Fruit fly (Drosophila melanogaster) whole organism, embryonic: ENCODE data around the gene Rab3-GAP.

ENCODE experiments used
- Atf3 ChIP-seq: fragments of 200-800 bp; sonication (Bioruptor generic); optimal IDR thresholded peaks from 3 replicates; lab custom pipeline; 2016; ENCODE audit warnings: missing biosample characterization, missing genetic modification characterization
- BEAF-32 ChIP-seq: fragments of 200-800 bp; sonication (Bioruptor generic); optimal IDR thresholded peaks from 3 replicates; lab custom pipeline; 2017; ENCODE audit warnings: missing biosample characterization, missing genetic modification characterization, mild to moderate bottlenecking, moderate library complexity, missing genetic modification reagents
- Blimp-1 ChIP-seq: fragments of 200-800 bp; sonication (Bioruptor generic); optimal IDR thresholded peaks from 3 replicates; lab custom pipeline; 2018; ENCODE audit warnings: missing biosample characterization, missing genetic modification characterization, mild to moderate bottlenecking, moderate library complexity, missing genetic modification reagents
- CG11560 ChIP-seq: fragments of 200-800 bp; sonication (Bioruptor generic); IDR thresholded peaks from 3 replicates; pipeline ENCODE4 v1.3.6; 2022; ENCODE audit warnings: missing biosample characterization, missing genetic modification characterization
- CG13894 ChIP-seq: fragments of 200-800 bp; sonication (Bioruptor generic); optimal IDR thresholded peaks from 3 replicates; lab custom pipeline; 2018; ENCODE audit warnings: missing biosample characterization, mild to moderate bottlenecking, missing genetic modification characterization, moderate library complexity
- CG14441 ChIP-seq: fragments of 200-800 bp; sonication (Bioruptor generic); IDR thresholded peaks from 2 replicates; pipeline ENCODE4 v1.3.6; 2022; ENCODE audit warnings: missing biosample characterization, missing genetic modification characterization
- CG15479 ChIP-seq: fragments of 200-800 bp; sonication (Bioruptor generic); optimal IDR thresholded peaks from 3 replicates; lab custom pipeline; 2019; ENCODE audit warnings: missing biosample characterization, mild to moderate bottlenecking, missing genetic modification characterization, moderate library complexity
- CG15696 ChIP-seq: fragments of 200-800 bp; sonication (Bioruptor generic); optimal IDR thresholded peaks from 2 replicates; lab custom pipeline; 2019; ENCODE audit warnings: missing biosample characterization, mild to moderate bottlenecking, missing genetic modification characterization, moderate library complexity
- CG17361 ChIP-seq: fragments of 200-800 bp; sonication (Bioruptor generic); IDR thresholded peaks from 3 replicates; pipeline ENCODE4 v1.3.6; 2022; ENCODE audit warnings: missing biosample characterization, missing genetic modification characterization
- CG1832 ChIP-seq: fragments of 200-800 bp; sonication (Bioruptor generic); optimal IDR thresholded peaks from 2 replicates; lab custom pipeline; 2017; ENCODE audit warnings: missing biosample characterization, mild to moderate bottlenecking, missing genetic modification characterization, inconsistent platforms
- CG2120 ChIP-seq: fragments of 200-800 bp; sonication (Bioruptor generic); optimal IDR thresholded peaks from 3 replicates; lab custom pipeline; 2016; ENCODE audit warnings: missing biosample characterization, missing genetic modification characterization
- CG2712 ChIP-seq: fragments of 200-800 bp; optimal IDR thresholded peaks from 3 replicates; lab custom pipeline; 2019; ENCODE audit warnings: missing biosample characterization, mild to moderate bottlenecking, missing genetic modification characterization, moderate library complexity
- CG30403 ChIP-seq: fragments of 200-800 bp; sonication (Bioruptor generic); optimal IDR thresholded peaks from 3 replicates; lab custom pipeline; 2016; ENCODE audit warnings: missing biosample characterization, missing genetic modification characterization
- CG30431 ChIP-seq: fragments of 200-800 bp; sonication (Bioruptor generic); optimal IDR thresholded peaks from 2 replicates; lab custom pipeline; 2017; ENCODE audit warnings: missing biosample characterization, missing genetic modification characterization
- CG34224 ChIP-seq: fragments of 200-800 bp; sonication (Bioruptor generic); IDR thresholded peaks from 3 replicates; pipeline ENCODE4 v1.3.6; 2022; ENCODE audit warnings: missing biosample characterization, missing genetic modification characterization; ENCODE audit not compliant: partially characterized antibody
- CG34422 ChIP-seq: fragments of 200-800 bp; sonication (Bioruptor generic); IDR thresholded peaks from 3 replicates; pipeline ENCODE4 v1.3.6; 2022; ENCODE audit warnings: missing biosample characterization, missing genetic modification characterization
- CG42726 ChIP-seq: fragments of 200-800 bp; sonication (Bioruptor generic); IDR thresholded peaks from 2 replicates; pipeline ENCODE4 v1.3.6; 2022; ENCODE audit warnings: missing biosample characterization, missing genetic modification characterization; ENCODE audit not compliant: partially characterized antibody
- CG4424 ChIP-seq: fragments of 200-800 bp; sonication (Bioruptor generic); optimal IDR thresholded peaks from 3 replicates; lab custom pipeline; 2016; ENCODE audit warnings: missing biosample characterization, missing genetic modification characterization
- CG4854 ChIP-seq: fragments of 200-800 bp; sonication (Bioruptor generic); optimal IDR thresholded peaks from 2 replicates; lab custom pipeline; 2016; ENCODE audit warnings: missing biosample characterization, missing genetic modification characterization, inconsistent platforms
- CG6689 ChIP-seq: fragments of 200-800 bp; sonication (Bioruptor generic); IDR thresholded peaks from 2 replicates; pipeline ENCODE4 v1.3.6; 2022; ENCODE audit warnings: missing biosample characterization, missing genetic modification characterization
- CG6854 ChIP-seq: fragments of 200-800 bp; sonication (Bioruptor generic); optimal IDR thresholded peaks from 3 replicates; lab custom pipeline; 2017; ENCODE audit warnings: missing biosample characterization, mild to moderate bottlenecking, missing genetic modification characterization
- CG7372 ChIP-seq: fragments of 200-800 bp; sonication (Bioruptor generic); IDR thresholded peaks from 2 replicates; pipeline ENCODE4 v1.3.6; 2022; ENCODE audit warnings: missing biosample characterization, missing genetic modification characterization
- CoRest ChIP-seq: fragments of 200-800 bp; sonication (Bioruptor generic); optimal IDR thresholded peaks from 3 replicates; lab custom pipeline; 2018; ENCODE audit warnings: missing biosample characterization, mild to moderate bottlenecking, missing genetic modification characterization, moderate library complexity
- Dek ChIP-seq: fragments of 200-800 bp; sonication (Bioruptor generic); optimal IDR thresholded peaks from 3 replicates; lab custom pipeline; 2019; ENCODE audit warnings: missing biosample characterization, mild to moderate bottlenecking, missing genetic modification characterization, moderate library complexity
- Drgx ChIP-seq: fragments of 200-800 bp; sonication (Bioruptor generic); IDR thresholded peaks from 2 replicates; pipeline ENCODE4 v1.3.6; 2022; ENCODE audit warnings: missing biosample characterization, missing genetic modification characterization
- E2f1 ChIP-seq: fragments of 200-800 bp; sonication (Bioruptor generic); IDR thresholded peaks from 2 replicates; pipeline ENCODE4 v1.3.6; 2022; ENCODE audit warnings: missing biosample characterization, missing genetic modification characterization
- H2.0 ChIP-seq: fragments of 200-800 bp; sonication (Bioruptor generic); IDR thresholded peaks from 2 replicates; pipeline ENCODE4 v1.3.6; 2022; ENCODE audit warnings: missing biosample characterization, missing genetic modification characterization
- HmgD ChIP-seq: fragments of 200-800 bp; sonication (Bioruptor generic); optimal IDR thresholded peaks from 3 replicates; lab custom pipeline; 2016; ENCODE audit warnings: missing biosample characterization, missing genetic modification characterization
- MBD-R2 ChIP-seq: fragments of 200-800 bp; sonication (Bioruptor generic); IDR thresholded peaks from 2 replicates; pipeline ENCODE4 v1.3.6; 2022; ENCODE audit warnings: missing biosample characterization, missing genetic modification characterization
- NC2α ChIP-seq: fragments of 200-800 bp; sonication (Bioruptor generic); optimal IDR thresholded peaks from 2 replicates; lab custom pipeline; 2016; ENCODE audit warnings: missing biosample characterization, missing genetic modification characterization
- Six4 ChIP-seq: fragments of 200-800 bp; sonication (Bioruptor generic); optimal IDR thresholded peaks from 2 replicates; lab custom pipeline; 2016; ENCODE audit warnings: missing biosample characterization, missing genetic modification characterization
- Xbp1 ChIP-seq: fragments of 200-800 bp; sonication (Bioruptor generic); optimal IDR thresholded peaks from 3 replicates; lab custom pipeline; 2016; ENCODE audit warnings: missing biosample characterization, mild to moderate bottlenecking, missing genetic modification characterization
- chinmo ChIP-seq: fragments of 200-800 bp; sonication (Bioruptor generic); IDR thresholded peaks from 4 replicates; pipeline ENCODE4 v1.3.6; 2022; ENCODE audit warnings: missing biosample characterization, missing genetic modification characterization; ENCODE audit not compliant: partially characterized antibody
- crp ChIP-seq, 2 experiments: fragments of 200-800 bp; sonication (Bioruptor generic); optimal IDR thresholded peaks; 2 replicates in 1 of 2; 3 replicates in 1 of 2; lab custom pipeline; 2017; ENCODE audit warnings: missing biosample characterization in 2 of 2, missing genetic modification characterization in 2 of 2, mild to moderate bottlenecking in 1 of 2, moderate library complexity in 1 of 2
- dati ChIP-seq: fragments of 200-800 bp; sonication (Bioruptor generic); IDR thresholded peaks from 2 replicates; pipeline ENCODE4 v1.3.6; 2022; ENCODE audit warnings: missing biosample characterization, missing genetic modification characterization
- dpn ChIP-seq, 2 experiments: fragments of 200-800 bp; sonication (Bioruptor generic); optimal IDR thresholded peaks; 3 replicates each; lab custom pipeline; 2016; ENCODE audit warnings: missing biosample characterization in 2 of 2, missing genetic modification characterization in 2 of 2
- exex ChIP-seq: fragments of 200-800 bp; sonication (Bioruptor generic); optimal IDR thresholded peaks from 4 replicates; lab custom pipeline; 2018; ENCODE audit warnings: missing biosample characterization, mild to moderate bottlenecking, missing genetic modification characterization, moderate library complexity
- hbn ChIP-seq: fragments of 200-800 bp; sonication (Bioruptor generic); IDR thresholded peaks from 2 replicates; pipeline ENCODE4 v1.3.6; 2022; ENCODE audit warnings: missing biosample characterization, missing genetic modification characterization; ENCODE audit not compliant: partially characterized antibody
- inv ChIP-seq: fragments of 200-800 bp; sonication (Bioruptor generic); IDR thresholded peaks from 2 replicates; pipeline ENCODE4 v1.3.6; 2022; ENCODE audit warnings: missing biosample characterization, missing genetic modification characterization; ENCODE audit not compliant: partially characterized antibody
- lab ChIP-seq: fragments of 200-800 bp; sonication (Bioruptor generic); optimal IDR thresholded peaks from 3 replicates; lab custom pipeline; 2017; ENCODE audit warnings: missing biosample characterization, missing genetic modification characterization, mild to moderate bottlenecking, moderate library complexity, missing genetic modification reagents
- prd ChIP-seq, 3 experiments: fragments of >200 bp in 2 of 3; fragments of 200-800 bp in 1 of 3; sonication (Bioruptor generic) in 1 of 3; optimal IDR thresholded peaks in 2 of 3; IDR thresholded peaks in 1 of 3; 2 replicates in 2 of 3; 3 replicates in 1 of 3; pipeline versions ENCODE4 v1.3.6 to Lab custom; 2017 to 2022; ENCODE audit warnings: missing biosample characterization in 1 of 3, missing genetic modification characterization in 1 of 3
- tap ChIP-seq: fragments of 200-800 bp; optimal IDR thresholded peaks from 3 replicates; lab custom pipeline; 2019; ENCODE audit warnings: missing biosample characterization, mild to moderate bottlenecking, missing genetic modification characterization, moderate library complexity
- trh ChIP-seq: fragments of 200-800 bp; sonication (Bioruptor generic); optimal IDR thresholded peaks from 2 replicates; lab custom pipeline; 2016; ENCODE audit warnings: missing biosample characterization, missing genetic modification characterization
- tup ChIP-seq: fragments of 200-800 bp; sonication (Bioruptor generic); optimal IDR thresholded peaks from 2 replicates; lab custom pipeline; 2016; ENCODE audit warnings: missing biosample characterization, mild to moderate bottlenecking, missing genetic modification characterization, moderate library complexity
- unpg ChIP-seq: fragments of 200-800 bp; sonication (Bioruptor generic); optimal IDR thresholded peaks from 3 replicates; lab custom pipeline; 2018; ENCODE audit warnings: missing biosample characterization, mild to moderate bottlenecking, missing genetic modification characterization, moderate library complexity

Rab3-GAP gene

DNA sequence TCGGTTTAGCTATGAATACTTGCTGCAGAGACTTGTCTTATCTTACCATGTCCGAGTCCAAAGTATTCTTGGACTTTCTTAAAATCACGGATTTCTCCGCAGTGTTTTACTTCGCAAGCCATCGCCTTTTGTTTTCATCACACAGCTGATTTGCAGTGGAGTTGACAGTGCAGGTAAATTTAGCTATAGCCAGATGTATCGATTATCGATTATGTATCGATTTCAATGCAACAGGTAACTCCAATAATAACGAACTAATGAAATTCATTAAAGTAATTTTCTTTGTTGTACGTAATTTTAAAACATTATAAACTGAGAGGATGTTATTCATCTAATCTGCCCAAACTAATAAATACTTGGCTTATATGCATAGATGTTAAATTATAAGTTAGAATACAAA is at the start of gene Rab3-GAP (continued):
- TF ChIP-seq tap (tag; lab: Kevin White, UChicago) (peak; percentile 4), dpn (GFP tag; optimal IDR thresholded peaks at IDR 0.05; lab: Kevin White, UChicago) (peak in 1 of 2 experiments; percentile 53), Six4 (GFP tag; lab: Kevin White, UChicago) (peak; percentile 5), CG30403 (GFP tag; lab: Kevin White, UChicago) (peak; percentile 29), CG34422 (GFP tag; lab: Robert Waterston, UW) (peak; percentile 30; the same call in 1 of the 3 replicates), CG15479 (GFP tag; lab: Kevin White, UChicago) (no peak), prd (optimal IDR thresholded peaks at IDR 0.05; lab: Kevin White, UChicago) (no peak), prd (GFP tag; IDR thresholded peaks at IDR 0.05; lab: Robert Waterston, UW) (peak; percentile 69), CoRest (tag; lab: Kevin White, UChicago) (peak; percentile 10), H2.0 (GFP tag; lab: Robert Waterston, UW) (no peak), CG13894 (tag; lab: Kevin White, UChicago) (no peak), CG14441 (GFP tag; lab: Robert Waterston, UW) (no peak), CG4424 (GFP tag; lab: Kevin White, UChicago) (peak; percentile 46), CG6689 (GFP tag; lab: Robert Waterston, UW) (no peak), unpg (GFP tag; lab: Kevin White, UChicago) (peak; percentile 45)

DNA sequence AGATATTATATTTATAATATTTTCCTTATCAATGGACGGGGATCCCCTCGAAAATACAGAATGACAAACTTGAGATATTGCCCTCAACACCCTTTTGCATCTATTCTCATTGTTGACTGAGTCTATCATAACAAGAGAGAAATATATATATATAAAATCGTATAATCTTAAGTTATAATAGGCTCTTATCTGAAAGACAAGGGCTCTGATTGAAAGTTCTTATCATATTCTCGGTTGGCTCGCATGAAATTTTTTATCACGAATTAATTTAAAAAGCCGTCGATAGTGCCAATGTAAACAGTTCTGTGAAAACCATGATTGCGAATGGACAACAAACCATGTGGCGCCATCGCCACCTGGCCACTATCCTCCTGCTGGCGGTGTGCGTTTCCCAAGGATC is 47.8 kb upstream of the Rab3-GAP start, which contains the start of gene Phae2:
Phae2 (plus strand) TSS at position 301 of the 400 bp plus-strand sequence.
- no peak for TF ChIP-seq trh (GFP tag; lab: Kevin White, UChicago)
- no peak for TF ChIP-seq Drgx (GFP tag; lab: Robert Waterston, UW)
- no peak for TF ChIP-seq CG34224 (GFP tag; lab: Robert Waterston, UW)
- no peak for TF ChIP-seq tup (GFP tag; lab: Kevin White, UChicago)
- no peak for TF ChIP-seq Dek (tag; lab: Kevin White, UChicago)
- no peak for TF ChIP-seq E2f1 (GFP tag; lab: Robert Waterston, UW)
- TF ChIP-seq crp (GFP tag; optimal IDR thresholded peaks at IDR 0.05; lab: Kevin White, UChicago), result no peak
- TF ChIP-seq CG6854 (GFP tag; lab: Kevin White, UChicago), result no peak
- no peak for TF ChIP-seq lab (GFP tag; lab: Kevin White, UChicago)
- TF ChIP-seq NC2α (GFP tag; lab: Kevin White, UChicago), result no peak
- TF ChIP-seq CG1832, result no peak
- no peak for TF ChIP-seq hbn
- TF ChIP-seq CG42726 (GFP tag; lab: Robert Waterston, UW), result 0 out of 2 replicates have a peak, but pooled peaks have one; percentile 6
- no peak for TF ChIP-seq inv
- TF ChIP-seq exex (tag; lab: Kevin White, UChicago), result peak; percentile 50

DNA sequence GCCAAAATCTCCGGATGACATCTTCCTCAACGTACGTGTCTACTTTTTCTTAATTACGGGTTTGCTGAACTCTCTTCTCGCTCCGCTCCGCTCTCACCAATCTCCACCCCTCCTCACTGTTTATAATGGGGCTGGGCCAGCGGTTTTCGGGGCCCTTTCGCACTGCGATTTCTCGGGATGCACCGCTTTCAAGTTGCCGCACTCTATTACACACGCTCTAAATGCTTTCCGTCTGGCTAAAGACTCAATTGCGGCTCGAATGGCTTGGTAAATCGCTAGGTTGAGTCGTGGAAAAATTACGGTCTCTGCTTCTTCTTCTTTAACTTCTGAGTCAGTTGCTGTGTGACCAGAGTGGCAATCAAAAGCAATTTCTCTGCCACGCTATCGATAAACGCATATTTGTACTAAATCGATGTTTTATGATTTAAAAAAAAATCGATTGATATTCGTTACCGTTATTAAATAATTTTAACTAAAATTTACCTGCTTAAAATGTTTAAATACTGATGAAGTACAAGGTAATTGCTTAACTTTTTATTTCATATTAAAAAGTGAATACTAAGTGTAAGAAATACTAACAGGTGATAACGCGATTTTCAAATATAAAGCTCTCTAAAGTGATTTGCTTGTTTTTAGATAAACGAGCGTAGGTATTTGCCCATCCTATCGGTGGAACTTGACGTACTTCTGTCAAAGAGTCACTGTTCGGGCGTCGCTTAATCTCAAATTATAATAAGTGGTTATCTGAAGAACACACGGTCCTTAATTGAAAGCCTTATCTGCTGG is 46.0 kb upstream of the Rab3-GAP start, which contains the start of the genes Rab6 and Phae1:
Rab6 (minus strand) TSS at position 338 of the 786 bp plus-strand sequence.
Phae1 (plus strand) TSS at position 639 of the 786 bp plus-strand sequence.
- peak; percentile 34 for TF ChIP-seq CG2712 (tag; lab: Kevin White, UChicago)
- no peak for TF ChIP-seq Blimp-1 (GFP tag; lab: Kevin White, UChicago)
- TF ChIP-seq CG2120 (GFP tag; lab: Kevin White, UChicago), result no peak
- TF ChIP-seq CG15696 (tag; lab: Kevin White, UChicago), result no peak
- no peak for TF ChIP-seq CG7372 (GFP tag; lab: Robert Waterston, UW)
- no peak for TF ChIP-seq CG30431 (GFP tag; lab: Kevin White, UChicago)
- peak; percentile 44; the same call in 1 of the 2 replicates for TF ChIP-seq MBD-R2
- TF ChIP-seq CG4854 (GFP tag; lab: Kevin White, UChicago), result no peak
- 0 out of 3 replicates have a peak, but pooled peaks have one; percentile 23 for TF ChIP-seq CG17361 (GFP tag; lab: Robert Waterston, UW)
- TF ChIP-seq tap (tag; lab: Kevin White, UChicago), result no peak
- TF ChIP-seq HmgD (GFP tag; lab: Kevin White, UChicago), result no peak
- TF ChIP-seq dati, result no peak
- peak; percentile 84 for TF ChIP-seq chinmo (GFP tag; lab: Robert Waterston, UW)
- TF ChIP-seq Atf3, result no peak
- TF ChIP-seq BEAF-32, result peak; percentile 75
- TF ChIP-seq Xbp1, result no peak
- peak; percentile 83; the same call in 2 of the 3 replicates for TF ChIP-seq CG11560
